Worm (Caenorhabditis elegans) whole organism, L3 larva: ENCODE measurements around the gene gpcp-2.

Experiments used
- R02D3.7 ChIP-seq: fragments of 150-350 bp; optimal IDR thresholded peaks from 2 replicates; lab custom pipeline; 2014; ENCODE audit warnings: missing biosample characterization, missing genetic modification characterization
- ZK546.5 ChIP-seq: sonication (generic microtip); optimal IDR thresholded peaks from 2 replicates; lab custom pipeline; 2017; ENCODE audit warnings: missing biosample characterization, missing genetic modification characterization
- ama-1 ChIP-seq: fragments of 150-350 bp; optimal IDR thresholded peaks from 2 replicates; lab custom pipeline; 2018
- ceh-16 ChIP-seq: sonication (generic microtip); optimal IDR thresholded peaks from 2 replicates; lab custom pipeline; 2017; ENCODE audit warnings: missing biosample characterization, missing genetic modification characterization
- ceh-28 ChIP-seq: fragments of 150-350 bp; optimal IDR thresholded peaks from 2 replicates; lab custom pipeline; 2014; ENCODE audit warnings: missing biosample characterization, missing genetic modification reagents, missing genetic modification characterization
- ceh-82 ChIP-seq: fragments of 150-350 bp; optimal IDR thresholded peaks from 2 replicates; lab custom pipeline; 2014; ENCODE audit warnings: missing biosample characterization, missing genetic modification characterization
- ceh-9 ChIP-seq: sonication (generic microtip); optimal IDR thresholded peaks from 2 replicates; lab custom pipeline; 2018; ENCODE audit warnings: missing biosample characterization, missing genetic modification characterization
- daf-12 ChIP-seq: fragments of 150-350 bp; optimal IDR thresholded peaks from 2 replicates; lab custom pipeline; 2014; ENCODE audit warnings: missing biosample characterization, missing genetic modification reagents, missing genetic modification characterization
- egl-27 ChIP-seq: sonication (generic microtip); optimal IDR thresholded peaks from 4 replicates; lab custom pipeline; 2017; ENCODE audit warnings: missing biosample characterization, missing genetic modification reagents, missing genetic modification characterization
- egl-5 ChIP-seq: fragments of 150-350 bp; optimal IDR thresholded peaks from 2 replicates; lab custom pipeline; 2017; ENCODE audit warnings: missing biosample characterization, missing genetic modification reagents, missing genetic modification characterization, inconsistent platforms
- elt-1 ChIP-seq: fragments of 150-350 bp; optimal IDR thresholded peaks from 2 replicates; lab custom pipeline; 2014; ENCODE audit warnings: missing biosample characterization, missing genetic modification characterization
- elt-2 ChIP-seq: sonication (generic microtip); optimal IDR thresholded peaks from 2 replicates; lab custom pipeline; 2016; ENCODE audit warnings: missing genetic modification reagents, mild to moderate bottlenecking, missing genetic modification characterization, missing compliant biosample characterization
- elt-3 ChIP-seq, 3 experiments: fragments of 150-350 bp in 1 of 3; sonication (generic microtip) in 2 of 3; optimal IDR thresholded peaks; 2 replicates in 2 of 3; 4 replicates in 1 of 3; lab custom pipeline; 2014 to 2017; ENCODE audit warnings: missing biosample characterization in 3 of 3, missing genetic modification characterization in 3 of 3
- eor-1 ChIP-seq, 2 experiments: fragments of 150-350 bp; optimal IDR thresholded peaks; 2 replicates each; lab custom pipeline; 2014 to 2018; ENCODE audit warnings: missing biosample characterization in 2 of 2, missing genetic modification characterization in 2 of 2
- fkh-10 ChIP-seq: sonication (generic microtip); optimal IDR thresholded peaks from 2 replicates; lab custom pipeline; 2017; ENCODE audit warnings: missing biosample characterization, missing genetic modification reagents, missing genetic modification characterization
- fkh-2 ChIP-seq: fragments of 150-350 bp; optimal IDR thresholded peaks from 2 replicates; lab custom pipeline; 2014; ENCODE audit warnings: missing biosample characterization, missing genetic modification reagents, missing genetic modification characterization
- hmg-11 ChIP-seq: sonication (generic microtip); optimal IDR thresholded peaks from 2 replicates; lab custom pipeline; 2016; ENCODE audit warnings: missing genetic modification characterization, missing compliant biosample characterization
- jun-1 ChIP-seq: fragments of 150-350 bp; optimal IDR thresholded peaks from 2 replicates; lab custom pipeline; 2014; ENCODE audit warnings: missing biosample characterization, missing genetic modification reagents, missing genetic modification characterization
- lin-15B ChIP-seq: fragments of 150-350 bp; optimal IDR thresholded peaks from 2 replicates; lab custom pipeline; 2014; ENCODE audit warnings: missing biosample characterization, missing genetic modification characterization
- lin-39 ChIP-seq: fragments of 150-350 bp; optimal IDR thresholded peaks from 2 replicates; lab custom pipeline; 2018; ENCODE audit warnings: missing biosample characterization, missing genetic modification reagents, missing genetic modification characterization
- lsy-12 ChIP-seq: sonication (generic microtip); optimal IDR thresholded peaks from 2 replicates; lab custom pipeline; 2016; ENCODE audit warnings: mild to moderate bottlenecking, missing genetic modification characterization, missing compliant biosample characterization
- mdl-1 ChIP-seq: fragments of 150-350 bp; optimal IDR thresholded peaks from 2 replicates; lab custom pipeline; 2014; ENCODE audit warnings: missing biosample characterization, missing genetic modification characterization
- mml-1 ChIP-seq: fragments of 150-350 bp; sonication (generic microtip); optimal IDR thresholded peaks from 3 replicates; lab custom pipeline; 2014; ENCODE audit warnings: missing biosample characterization, missing genetic modification characterization
- nfya-1 ChIP-seq: sonication (generic microtip); optimal IDR thresholded peaks from 2 replicates; lab custom pipeline; 2017; ENCODE audit warnings: missing genetic modification characterization, mild to moderate bottlenecking, missing compliant biosample characterization, antibody characterized with exemption, moderate library complexity; ENCODE audit not compliant: insufficient read depth
- nhr-11 ChIP-seq: fragments of 150-350 bp; optimal IDR thresholded peaks from 2 replicates; lab custom pipeline; 2014; ENCODE audit warnings: missing biosample characterization, missing genetic modification characterization
- nhr-12 ChIP-seq: fragments of 150-350 bp; optimal IDR thresholded peaks from 2 replicates; lab custom pipeline; 2014; ENCODE audit warnings: missing biosample characterization, missing genetic modification characterization
- nhr-23 ChIP-seq: fragments of 150-350 bp; optimal IDR thresholded peaks from 2 replicates; lab custom pipeline; 2014; ENCODE audit warnings: missing biosample characterization, missing genetic modification reagents, missing genetic modification characterization
- nhr-25 ChIP-seq: sonication (generic microtip); optimal IDR thresholded peaks from 2 replicates; lab custom pipeline; 2017; ENCODE audit warnings: missing biosample characterization, missing genetic modification characterization
- nhr-28 ChIP-seq: fragments of 150-350 bp; optimal IDR thresholded peaks from 2 replicates; lab custom pipeline; 2014; ENCODE audit warnings: missing biosample characterization, missing genetic modification characterization
- nhr-43 ChIP-seq: sonication (generic microtip); optimal IDR thresholded peaks from 2 replicates; lab custom pipeline; 2016; ENCODE audit warnings: mild to moderate bottlenecking, missing genetic modification characterization, missing compliant biosample characterization; ENCODE audit not compliant: poor library complexity, severe bottlenecking
- nhr-67 ChIP-seq: fragments of 150-350 bp; optimal IDR thresholded peaks from 2 replicates; lab custom pipeline; 2014; ENCODE audit warnings: missing biosample characterization, missing genetic modification characterization
- nhr-76 ChIP-seq: fragments of 150-350 bp; sonication (generic microtip); optimal IDR thresholded peaks from 5 replicates; lab custom pipeline; 2014; ENCODE audit warnings: missing biosample characterization, missing genetic modification characterization
- nhr-77 ChIP-seq: fragments of 150-350 bp; optimal IDR thresholded peaks from 2 replicates; lab custom pipeline; 2014; ENCODE audit warnings: missing biosample characterization, missing genetic modification characterization
- pha-4 ChIP-seq: fragments of 150-350 bp; optimal IDR thresholded peaks from 2 replicates; lab custom pipeline; 2014; ENCODE audit warnings: missing biosample characterization, missing genetic modification reagents, missing genetic modification characterization
- pqm-1 ChIP-seq: fragments of 150-350 bp; optimal IDR thresholded peaks from 2 replicates; lab custom pipeline; 2017; ENCODE audit warnings: missing biosample characterization, missing genetic modification characterization, inconsistent platforms
- sea-2 ChIP-seq: fragments of 150-350 bp; sonication (generic microtip); optimal IDR thresholded peaks from 4 replicates; lab custom pipeline; 2014; ENCODE audit warnings: missing biosample characterization, missing genetic modification reagents, missing genetic modification characterization
- skn-1 ChIP-seq: fragments of 150-350 bp; optimal IDR thresholded peaks from 2 replicates; lab custom pipeline; 2014; ENCODE audit warnings: missing biosample characterization, missing genetic modification characterization
- snpc-4 ChIP-seq: fragments of 150-350 bp; optimal IDR thresholded peaks from 2 replicates; lab custom pipeline; 2014; ENCODE audit warnings: missing biosample characterization, missing genetic modification characterization
- tbx-2 ChIP-seq: sonication (generic microtip); optimal IDR thresholded peaks from 2 replicates; lab custom pipeline; 2016; ENCODE audit warnings: mild to moderate bottlenecking, missing genetic modification characterization, missing compliant biosample characterization
- zag-1 ChIP-seq: fragments of 150-350 bp; optimal IDR thresholded peaks from 2 replicates; lab custom pipeline; 2014; ENCODE audit warnings: missing biosample characterization, missing genetic modification characterization
- ztf-4 ChIP-seq: fragments of 150-350 bp; optimal IDR thresholded peaks from 2 replicates; lab custom pipeline; 2014; ENCODE audit warnings: missing biosample characterization, missing genetic modification characterization

gpcp-2 gene

DNA sequence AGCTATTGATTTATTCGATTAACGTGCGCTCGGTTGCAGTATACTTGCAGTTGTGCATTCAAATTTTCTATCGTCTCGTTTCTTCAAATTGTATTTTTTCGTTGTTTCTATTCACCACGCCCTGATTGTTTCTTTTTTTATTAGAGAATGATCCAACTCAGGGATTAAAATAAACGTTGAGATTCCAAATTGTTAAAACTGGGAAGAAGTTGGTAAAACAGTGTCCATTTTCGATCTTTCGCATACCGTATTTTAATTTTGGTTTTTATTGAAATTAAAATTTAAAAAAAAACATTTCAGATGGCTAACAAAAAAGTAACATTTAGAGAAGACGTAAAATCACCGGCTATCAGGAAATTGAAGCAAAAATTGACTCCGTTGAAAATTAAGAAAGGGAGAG is 25.9 kb downstream of the gpcp-2 start, which contains the start of gene apn-1:
Gene apn-1, plus strand, starts transcription at position 301 of the 400 bp plus-strand sequence.
- TF ChIP-seq ama-1 (lab: Kevin White, UChicago) (no peak), egl-5 (tag; lab: Kevin White, UChicago) (no peak), hmg-11 (no peak), skn-1 (tag; lab: Kevin White, UChicago) (no peak), lin-39 (no peak), mml-1 (no peak), daf-12 (tag; lab: Kevin White, UChicago) (no peak), nhr-23 (no peak), sea-2 (GFP tag; lab: Kevin White, UChicago) (no peak), nhr-43 (tag; lab: Kevin White, UChicago) (no peak), nhr-12 (no peak), pha-4 (tag; lab: Kevin White, UChicago) (no peak), fkh-10 (GFP tag; lab: Kevin White, UChicago) (no peak)

DNA sequence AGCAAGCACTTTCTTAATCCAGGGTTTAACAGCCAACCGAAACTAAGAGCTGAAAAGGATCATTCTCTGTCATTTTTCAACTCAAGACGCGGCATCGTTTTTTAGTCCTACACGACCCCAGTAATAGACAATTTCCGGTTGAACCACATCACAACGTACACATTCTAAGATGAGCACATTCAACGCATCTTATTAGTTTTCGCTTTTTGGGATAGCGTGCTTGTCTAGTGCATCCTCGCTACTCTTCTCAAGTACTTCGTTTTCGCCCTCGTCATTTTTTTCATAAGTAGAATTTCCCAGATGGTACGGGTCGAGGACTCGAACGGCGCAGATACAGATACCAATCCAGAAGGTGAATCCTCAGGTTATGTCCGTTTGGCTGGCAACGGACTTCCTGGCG is 30.9 kb downstream of the gpcp-2 start, which contains the start of gene T05H10.1:
Gene T05H10.1, plus strand, starts transcription at position 301 of the 400 bp plus-strand sequence.
- TF ChIP-seq nhr-12 (no peak), lin-39 (peak; percentile 36)

ce11 chrII:8041642-8042041 is 31.5 kb downstream of the gpcp-2 start:
- TF ChIP-seq ceh-9 (tag; lab: Kevin White, UChicago) (no peak), snpc-4 (peak; percentile 29), eor-1 (tag; optimal IDR thresholded peaks at IDR 0.05; lab: Kevin White, UChicago) (no peak), lin-15B (tag; lab: Kevin White, UChicago) (peak; percentile 84), nfya-1 (tag; lab: Kevin White, UChicago) (peak; percentile 53), ceh-28 (no peak), fkh-2 (tag; lab: Kevin White, UChicago) (no peak), nhr-77 (tag; lab: Kevin White, UChicago) (no peak), elt-1 (tag; lab: Kevin White, UChicago) (no peak), nhr-23 (peak; percentile 28), nhr-67 (tag; lab: Kevin White, UChicago) (no peak), nhr-43 (tag; lab: Kevin White, UChicago) (no peak), tbx-2 (no peak), skn-1 (tag; lab: Kevin White, UChicago) (no peak), nhr-12 (no peak), jun-1 (no peak), hmg-11 (no peak), sea-2 (GFP tag; lab: Kevin White, UChicago) (no peak), mdl-1 (tag; lab: Kevin White, UChicago) (no peak), egl-27 (no peak), nhr-11 (tag; lab: Kevin White, UChicago) (no peak), pqm-1 (no peak), egl-5 (tag; lab: Kevin White, UChicago) (peak; percentile 26), elt-3 (tag; optimal IDR thresholded peaks at IDR 0.05; lab: Kevin White, UChicago) (no peak), nhr-28 (tag; lab: Kevin White, UChicago) (no peak), pha-4 (tag; lab: Kevin White, UChicago) (peak; percentile 79), ceh-16 (no peak), R02D3.7 (tag; lab: Kevin White, UChicago) (no peak), nhr-76 (tag; lab: Kevin White, UChicago) (no peak), ZK546.5 (tag; lab: Kevin White, UChicago) (no peak), ztf-4 (tag; lab: Kevin White, UChicago) (no peak), ceh-82 (no peak), zag-1 (no peak)
- TF ChIP-seq, all 47 proteins: peak for 6

- TF ChIP-seq lin-15B (tag; lab: Kevin White, UChicago): peak; percentile 89
- TF ChIP-seq nhr-23: peak; percentile 50
- TF ChIP-seq elt-2 (tag; lab: Kevin White, UChicago): peak; percentile 34
- TF ChIP-seq fkh-10 (GFP tag; lab: Kevin White, UChicago): no peak
- peak; percentile 75 for TF ChIP-seq snpc-4
- TF ChIP-seq nhr-43 (tag; lab: Kevin White, UChicago): peak; percentile 75
- TF ChIP-seq sea-2 (GFP tag; lab: Kevin White, UChicago): no peak
- TF ChIP-seq pqm-1: peak; percentile 15
- peak; percentile 43 for TF ChIP-seq nhr-25 (tag; lab: Kevin White, UChicago)
- peak; percentile 72 for TF ChIP-seq nfya-1 (tag; lab: Kevin White, UChicago)
- no peak for TF ChIP-seq lsy-12 (tag; lab: Kevin White, UChicago)
- peak; percentile 78 for TF ChIP-seq pha-4 (tag; lab: Kevin White, UChicago)
Measured at ce11 chrII:8039416-8039815, 33.8 kb downstream of the gpcp-2 start, which contains the start of the genes ubh-4 and algn-6. ubh-4 (minus strand) TSS chrII:8039597. algn-6 (plus strand) TSS chrII:8039802.
